Fruit fly (Drosophila melanogaster): ENCODE measurements around the gene cyst.

DNA sequence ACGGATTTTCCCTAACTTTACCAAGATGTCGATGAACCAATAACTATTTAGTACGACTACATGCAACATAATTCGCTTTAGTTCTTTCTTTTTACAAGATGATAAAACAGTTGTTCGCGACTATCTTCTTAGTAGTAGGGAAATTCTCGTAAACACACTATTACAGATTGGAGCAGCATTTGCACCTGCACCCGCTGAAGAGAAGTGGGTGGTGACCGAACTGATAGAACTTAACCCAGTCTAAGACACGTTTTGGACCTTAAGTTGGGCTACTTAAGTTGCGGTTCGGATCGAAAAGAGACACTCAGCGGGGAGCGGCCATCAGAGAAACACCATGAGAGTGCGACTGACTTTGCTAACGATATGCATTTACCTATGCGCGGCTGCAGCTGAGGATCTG lies 21.4 kb downstream of the cyst start, which contains the start of gene CG13083:
- TF ChIP-seq CG12605 (GFP tag; IDR thresholded peaks at IDR 0.05) (no peak), rn (GFP tag; IDR thresholded peaks at IDR 0.05) (no peak), CG15710 (tag; optimal IDR thresholded peaks at IDR 0.05) (no peak), CG32121 (GFP tag; IDR thresholded peaks at IDR 0.05) (no peak), EcR (GFP tag; optimal IDR thresholded peaks at IDR 0.05) (no peak), CG8301 (tag; optimal IDR thresholded peaks at IDR 0.05) (no peak), CG8159 (tag; optimal IDR thresholded peaks at IDR 0.05) (no peak)

Measured in whole organism, pupa.